Worm (Caenorhabditis elegans) whole organism, L4/young adult: ENCODE measurements around the gene F47D12.7.
A peak's percentile ranks its signal among the peaks of the same experiment; 100 is the strongest.

Experiments
- W03F9.2 ChIP-seq: fragments of 150-350 bp; optimal IDR thresholded peaks from 2 replicates; lab custom pipeline; 2014; ENCODE audit warnings: missing biosample characterization, missing genetic modification characterization
- him-1 ChIP-seq: sonication (generic microtip); optimal IDR thresholded peaks from 2 replicates; lab custom pipeline; 2016; ENCODE audit warnings: missing genotype, missing genetic modification reagents, missing genetic modification characterization, missing compliant biosample characterization

DNA sequence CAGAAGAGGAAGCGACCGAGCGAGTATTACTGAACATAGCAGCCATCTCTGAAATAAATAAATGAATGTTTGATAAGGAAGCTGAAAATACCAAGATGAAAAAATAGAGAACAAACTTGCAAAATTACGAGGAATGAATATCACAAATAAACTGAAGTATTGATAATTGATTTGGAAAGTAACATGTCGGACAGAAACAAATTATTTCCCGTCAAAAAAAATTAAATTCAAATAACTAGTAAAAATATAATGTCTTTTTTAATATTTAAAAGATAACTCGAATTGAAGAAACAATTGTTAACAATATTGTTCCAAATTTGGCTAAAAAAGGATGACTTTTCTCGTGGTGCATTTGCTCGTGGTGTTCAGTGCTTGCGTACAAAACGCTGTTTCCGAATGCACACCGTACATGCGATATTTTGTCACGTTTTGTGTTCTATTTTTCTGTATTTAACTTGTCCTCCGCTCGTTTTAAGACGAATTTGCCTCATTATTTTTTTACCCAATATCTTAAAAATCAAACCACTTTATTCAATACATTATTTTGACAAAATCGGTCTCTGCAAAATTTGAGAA lies 46.1 kb upstream of the F47D12.7 start, which contains the start of gene rpn-13:
- TF ChIP-seq him-1 (peak; percentile 29), W03F9.2 (tag; lab: Kevin White, UChicago) (peak; percentile 1)
